Worm (Caenorhabditis elegans) whole organism, L4 larva: ENCODE data around the gene cyp-33C7.

Experiments used
- F10B5.3 ChIP-seq: sonication (generic microtip); optimal IDR thresholded peaks from 2 replicates; lab custom pipeline; 2016; ENCODE audit warnings: mild to moderate bottlenecking, missing genetic modification characterization, missing compliant biosample characterization
- F49E8.2 ChIP-seq: sonication (generic microtip); optimal IDR thresholded peaks from 2 replicates; lab custom pipeline; 2016; ENCODE audit warnings: missing compliant biosample characterization, mild to moderate bottlenecking, missing genetic modification characterization, borderline replicate concordance
- T20F7.1 ChIP-seq: fragments of 200-800 bp; sonication (Bioruptor generic); optimal IDR thresholded peaks from 2 replicates; lab custom pipeline; 2018; ENCODE audit warnings: mild to moderate bottlenecking, missing genetic modification characterization, missing compliant biosample characterization
- Y5F2A.4 ChIP-seq: fragments of 200-800 bp; sonication (Bioruptor generic); optimal IDR thresholded peaks from 2 replicates; lab custom pipeline; 2018; ENCODE audit warnings: mild to moderate bottlenecking, missing genetic modification characterization, missing compliant biosample characterization
- Y75B8A.6 ChIP-seq: fragments of 200-800 bp; sonication (Bioruptor generic); IDR thresholded peaks from 2 replicates; pipeline ENCODE4 v1.3.6; 2022; ENCODE audit warnings: missing genetic modification reagents, missing genetic modification characterization, missing compliant biosample characterization
- ama-1 ChIP-seq: fragments of 150-350 bp; optimal IDR thresholded peaks from 2 replicates; lab custom pipeline; 2014; ENCODE audit warnings: inconsistent platforms, mixed read lengths
- attf-4 ChIP-seq: sonication (generic microtip); optimal IDR thresholded peaks from 3 replicates; lab custom pipeline; 2017; ENCODE audit warnings: missing biosample characterization, missing genetic modification characterization
- ceh-62 ChIP-seq: sonication (generic microtip); optimal IDR thresholded peaks from 2 replicates; lab custom pipeline; 2017; ENCODE audit warnings: missing biosample characterization, missing genetic modification characterization
- daf-16 ChIP-seq, 3 experiments: sonication (generic microtip); optimal IDR thresholded peaks; 2 replicates each; lab custom pipeline; 2016 to 2017; ENCODE audit warnings: missing genetic modification characterization in 3 of 3, missing genetic modification reagents in 3 of 3, mild to moderate bottlenecking in 2 of 3, missing compliant biosample characterization in 2 of 3, missing biosample characterization in 1 of 3, moderate library complexity in 1 of 3
- dmd-6 ChIP-seq: fragments of 200-800 bp; sonication (Bioruptor generic); IDR thresholded peaks from 2 replicates; pipeline ENCODE4 v1.3.6; 2022; ENCODE audit warnings: missing genetic modification reagents, missing genetic modification characterization, missing compliant biosample characterization
- dmd-8 ChIP-seq: fragments of 200-800 bp; sonication (Bioruptor generic); IDR thresholded peaks from 2 replicates; pipeline ENCODE4 v1.3.6; 2022; ENCODE audit warnings: missing genetic modification characterization, missing compliant biosample characterization
- dmd-9 ChIP-seq: fragments of 200-800 bp; sonication (Bioruptor generic); IDR thresholded peaks from 2 replicates; pipeline ENCODE4 v1.3.6; 2022; ENCODE audit warnings: missing genetic modification reagents, missing genetic modification characterization, missing compliant biosample characterization
- dve-1 ChIP-seq: sonication (generic microtip); optimal IDR thresholded peaks from 2 replicates; lab custom pipeline; 2017; ENCODE audit warnings: antibody characterized with exemption, mild to moderate bottlenecking, missing genetic modification characterization, missing compliant biosample characterization; ENCODE audit not compliant: insufficient read depth
- hif-1 ChIP-seq, 2 experiments: sonication (generic microtip); optimal IDR thresholded peaks; 2 replicates each; lab custom pipeline; 2016 to 2017; ENCODE audit warnings: missing compliant biosample characterization in 2 of 2, missing genetic modification characterization in 2 of 2, missing genetic modification reagents in 2 of 2, missing genotype in 2 of 2, mild to moderate bottlenecking in 1 of 2
- hlh-30 ChIP-seq: sonication (generic microtip); optimal IDR thresholded peaks from 2 replicates; lab custom pipeline; 2017; ENCODE audit warnings: antibody characterized with exemption, mild to moderate bottlenecking, missing genetic modification characterization, missing compliant biosample characterization; ENCODE audit not compliant: insufficient read depth
- lin-13 ChIP-seq: fragments of 150-350 bp; optimal IDR thresholded peaks from 2 replicates; lab custom pipeline; 2014; ENCODE audit warnings: missing biosample characterization, missing genetic modification reagents, missing genetic modification characterization
- lin-29 ChIP-seq: fragments of 200-800 bp; sonication (Bioruptor generic); IDR thresholded peaks from 2 replicates; pipeline ENCODE4 v1.3.6; 2022; ENCODE audit warnings: missing genetic modification reagents, missing genetic modification characterization, missing compliant biosample characterization
- mdl-1 ChIP-seq, 2 experiments: fragments of 150-350 bp in 1 of 2; sonication (generic microtip) in 1 of 2; optimal IDR thresholded peaks; 2 replicates each; lab custom pipeline; 2014 to 2017; ENCODE audit warnings: missing biosample characterization in 2 of 2, missing genetic modification characterization in 2 of 2
- nhr-102 ChIP-seq: sonication (generic microtip); optimal IDR thresholded peaks from 2 replicates; lab custom pipeline; 2016; ENCODE audit warnings: mild to moderate bottlenecking, missing genetic modification characterization, moderate library complexity, missing compliant biosample characterization
- nhr-237 ChIP-seq: sonication (generic microtip); optimal IDR thresholded peaks from 2 replicates; lab custom pipeline; 2017; ENCODE audit warnings: missing biosample characterization, missing genetic modification characterization
- nhr-25 ChIP-seq: sonication (generic microtip); optimal IDR thresholded peaks from 2 replicates; lab custom pipeline; 2017; ENCODE audit warnings: missing genetic modification characterization, mild to moderate bottlenecking, missing compliant biosample characterization, antibody characterized with exemption, moderate library complexity, borderline replicate concordance; ENCODE audit not compliant: insufficient read depth
- nhr-28 ChIP-seq: fragments of 150-350 bp; optimal IDR thresholded peaks from 2 replicates; lab custom pipeline; 2014; ENCODE audit warnings: missing biosample characterization, missing genetic modification characterization
- nhr-76 ChIP-seq: fragments of 150-350 bp; optimal IDR thresholded peaks from 2 replicates; lab custom pipeline; 2014; ENCODE audit warnings: missing biosample characterization, missing genetic modification characterization
- nhr-77 ChIP-seq: fragments of 150-350 bp; optimal IDR thresholded peaks from 2 replicates; lab custom pipeline; 2014; ENCODE audit warnings: missing biosample characterization, missing genetic modification characterization
- pqm-1 ChIP-seq: sonication (generic microtip); optimal IDR thresholded peaks from 2 replicates; lab custom pipeline; 2017; ENCODE audit warnings: missing biosample characterization, missing genetic modification characterization
- snpc-4 ChIP-seq: fragments of 150-350 bp; optimal IDR thresholded peaks from 2 replicates; lab custom pipeline; 2014; ENCODE audit warnings: missing biosample characterization, missing genetic modification characterization
- spr-3 ChIP-seq: fragments of 200-800 bp; sonication (Bioruptor generic); optimal IDR thresholded peaks from 2 replicates; lab custom pipeline; 2018; ENCODE audit warnings: mild to moderate bottlenecking, missing genetic modification characterization, missing compliant biosample characterization
- unc-39 ChIP-seq: sonication (generic microtip); optimal IDR thresholded peaks from 2 replicates; lab custom pipeline; 2017; ENCODE audit warnings: missing biosample characterization, missing genetic modification characterization
- zag-1 ChIP-seq: fragments of 150-350 bp; optimal IDR thresholded peaks from 2 replicates; lab custom pipeline; 2014; ENCODE audit warnings: missing biosample characterization, missing genetic modification characterization
- zfp-3 ChIP-seq: fragments of 200-800 bp; sonication (Bioruptor generic); conservative IDR thresholded peaks from 2 replicates; pipeline ENCODE4 v1.3.6; 2022; ENCODE audit warnings: missing genetic modification reagents, missing genetic modification characterization, missing compliant biosample characterization

Gene cyp-33C7

ce11 chrV:2290329-2290728 lies 40.0 kb downstream of the cyp-33C7 start, which contains the start of gene nhr-225:
nhr-225 (minus strand) TSS chrV:2290474.
- no peak for TF ChIP-seq ceh-62
- TF ChIP-seq nhr-237 (tag; lab: Kevin White, UChicago) = no peak
- TF ChIP-seq dve-1 (tag; lab: Kevin White, UChicago) = peak; percentile 8
- no peak for TF ChIP-seq hlh-30

DNA sequence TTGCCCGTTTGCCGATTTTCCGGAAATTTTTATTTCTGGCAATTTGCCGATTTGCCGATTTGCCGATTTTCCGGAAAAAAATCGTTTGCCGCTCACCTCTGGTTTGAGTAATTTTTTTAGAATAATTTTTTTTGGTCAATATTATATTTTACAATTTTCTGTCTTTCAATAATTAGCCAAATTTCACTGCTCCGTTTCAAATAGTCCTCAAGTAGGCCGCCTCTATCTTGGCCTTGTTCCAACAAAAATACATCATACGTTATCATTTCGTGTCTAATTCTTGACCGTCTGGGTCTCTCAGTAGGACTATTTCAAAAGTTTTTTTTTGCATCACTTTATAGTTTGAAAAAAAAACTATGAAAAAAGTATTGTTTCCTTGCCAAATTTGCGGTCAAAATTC lies 41.9 kb downstream of the cyp-33C7 start, which contains the start of gene nhr-115:
nhr-115 (plus strand) TSS at position 301 of the 400 bp plus-strand sequence.
- no peak for TF ChIP-seq mdl-1 (tag; optimal IDR thresholded peaks at IDR 0.05; lab: Kevin White, UChicago)
- TF ChIP-seq unc-39 (tag; lab: Kevin White, UChicago) = no peak
- no peak for TF ChIP-seq T20F7.1 (GFP tag; lab: Kevin White, UChicago)
- no peak for TF ChIP-seq zfp-3
- TF ChIP-seq ceh-62 = no peak
- TF ChIP-seq dmd-6 (GFP tag; lab: Robert Waterston, UW) = peak; percentile 26; the same call in 1 of the 2 replicates
- no peak for TF ChIP-seq spr-3
- no peak for TF ChIP-seq hif-1 (tag; optimal IDR thresholded peaks at IDR 0.05; lab: Kevin White, UChicago)
- no peak for TF ChIP-seq F49E8.2 (tag; lab: Kevin White, UChicago)
- peak; percentile 41 for TF ChIP-seq nhr-28 (tag; lab: Kevin White, UChicago)
- TF ChIP-seq pqm-1 (tag; lab: Kevin White, UChicago) = peak; percentile 14
- TF ChIP-seq lin-29 (GFP tag; lab: Robert Waterston, UW) = no peak
- no peak for TF ChIP-seq F10B5.3 (tag; lab: Kevin White, UChicago)

DNA sequence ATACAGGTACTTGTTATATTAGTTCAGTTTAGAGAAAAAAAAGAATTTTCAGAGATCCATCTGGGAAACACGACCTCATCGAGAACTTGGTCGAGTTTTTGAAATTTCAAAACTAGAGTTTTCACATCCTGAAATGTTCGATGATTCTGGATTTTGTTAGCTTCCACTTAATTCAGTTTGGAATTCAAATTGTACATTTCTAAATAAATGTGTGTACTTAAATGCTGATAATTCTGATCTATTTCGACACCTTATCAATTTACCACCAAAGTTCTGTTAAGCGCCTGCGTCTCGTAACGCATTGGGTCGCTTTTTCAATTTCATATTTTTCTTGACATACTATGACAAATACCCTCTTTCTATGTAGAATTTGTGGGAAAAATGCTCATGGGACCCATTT lies 44.2 kb downstream of the cyp-33C7 start, which contains the start of gene nhr-226:
nhr-226 (plus strand) TSS at position 301 of the 400 bp plus-strand sequence.
- peak; percentile 13 for TF ChIP-seq pqm-1 (tag; lab: Kevin White, UChicago)
- TF ChIP-seq lin-13 (GFP tag; lab: Kevin White, UChicago) = no peak

DNA sequence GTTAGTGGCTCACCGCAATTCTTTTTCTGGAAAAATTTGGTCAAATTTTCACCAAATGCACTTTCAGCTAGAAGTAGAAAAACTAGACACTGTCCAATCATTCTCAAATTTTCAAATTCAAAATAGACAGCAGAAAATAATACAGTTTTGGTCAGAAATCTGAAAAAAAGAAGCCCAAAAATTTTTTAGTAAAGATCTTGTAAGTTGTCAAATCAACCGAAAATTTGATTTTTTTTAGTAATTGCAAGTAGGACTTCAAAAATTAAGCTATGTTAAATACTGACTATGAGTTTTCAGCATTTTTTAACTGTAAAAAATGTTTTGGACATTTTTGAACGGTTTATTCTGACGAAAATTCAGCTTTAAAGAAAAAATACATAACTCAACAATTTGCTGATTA lies 50.6 kb downstream of the cyp-33C7 start, which contains the start of gene Y19D10B.8:
Y19D10B.8 (minus strand) TSS at position 101 of the 400 bp plus-strand sequence.
- TF ChIP-seq dmd-8 (GFP tag; lab: Robert Waterston, UW) = no peak
- TF ChIP-seq zag-1 (tag; lab: Kevin White, UChicago) = no peak
- no peak for TF ChIP-seq nhr-102
- no peak for TF ChIP-seq snpc-4 (tag; lab: Kevin White, UChicago)
- TF ChIP-seq nhr-76 = no peak
- no peak for TF ChIP-seq nhr-25 (tag; lab: Kevin White, UChicago)
- no peak for TF ChIP-seq dmd-9 (GFP tag; lab: Robert Waterston, UW)
- TF ChIP-seq Y75B8A.6 (GFP tag; lab: Robert Waterston, UW) = no peak
- TF ChIP-seq unc-39 (tag; lab: Kevin White, UChicago) = no peak
- TF ChIP-seq dmd-6 (GFP tag; lab: Robert Waterston, UW) = no peak
- TF ChIP-seq Y5F2A.4 (GFP tag; lab: Kevin White, UChicago) = no peak
- TF ChIP-seq ama-1 (lab: Kevin White, UChicago) = no peak
- no peak for TF ChIP-seq attf-4 (tag; lab: Kevin White, UChicago)
- no peak for TF ChIP-seq nhr-77 (tag; lab: Kevin White, UChicago)
- no peak for TF ChIP-seq daf-16 (GFP tag; optimal IDR thresholded peaks at IDR 0.05; lab: Kevin White, UChicago)
- TF ChIP-seq daf-16 (tag; optimal IDR thresholded peaks at IDR 0.05; lab: Kevin White, UChicago) = no peak
- TF ChIP-seq hif-1 (tag; optimal IDR thresholded peaks at IDR 0.05; lab: Kevin White, UChicago) = no peak
